Worm (Caenorhabditis elegans): ENCODE results near the gene dct-13.

dct-13 gene

DNA sequence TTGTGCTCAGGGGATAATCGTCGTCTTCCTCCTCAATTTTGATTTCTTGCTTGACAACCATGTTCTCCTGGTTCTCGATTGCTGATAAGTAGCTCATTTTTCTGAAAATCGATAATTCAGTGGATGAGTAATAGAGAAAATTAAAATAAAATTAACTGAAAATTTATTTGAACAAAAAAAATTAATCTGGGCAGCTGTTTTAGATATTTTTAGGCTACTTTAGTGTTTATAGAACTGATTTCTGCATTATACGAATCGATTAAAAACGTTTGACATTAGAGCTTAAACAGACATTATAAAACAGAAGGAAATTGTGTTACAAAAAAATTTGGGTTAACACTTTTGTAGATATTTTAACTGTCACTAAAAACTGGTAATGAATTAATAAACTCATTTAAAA lies 23.3 kb upstream of the dct-13 start, which contains the start of gene athp-3:
athp-3 (minus strand) TSS at position 101 of the 400 bp plus-strand sequence.
- TF ChIP-seq nhr-77 (tag; optimal IDR thresholded peaks at IDR 0.05) (no peak), egl-27 (tag; optimal IDR thresholded peaks at IDR 0.05) (no peak), F13H6.1 (tag; optimal IDR thresholded peaks at IDR 0.05) (no peak), peb-1 (tag; optimal IDR thresholded peaks at IDR 0.05) (no peak), elt-3 (tag; optimal IDR thresholded peaks at IDR 0.05) (no peak), nhr-10 (tag; optimal IDR thresholded peaks at IDR 0.05) (no peak), ztf-11 (tag; optimal IDR thresholded peaks at IDR 0.05) (no peak), nhr-6 (tag; optimal IDR thresholded peaks at IDR 0.05) (no peak), lin-11 (tag; optimal IDR thresholded peaks at IDR 0.05) (no peak), nhr-23 (tag; optimal IDR thresholded peaks at IDR 0.05) (no peak), crh-2 (tag; optimal IDR thresholded peaks at IDR 0.05) (no peak), snpc-4 (tag; optimal IDR thresholded peaks at IDR 0.05) (no peak), nhr-11 (tag; optimal IDR thresholded peaks at IDR 0.05) (no peak), ceh-82 (tag; optimal IDR thresholded peaks at IDR 0.05) (no peak), nhr-129 (tag; optimal IDR thresholded peaks at IDR 0.05) (no peak), nhr-237 (tag; optimal IDR thresholded peaks at IDR 0.05) (no peak), lsy-2 (tag; optimal IDR thresholded peaks at IDR 0.05) (no peak), mdl-1 (tag; optimal IDR thresholded peaks at IDR 0.05) (no peak)

DNA sequence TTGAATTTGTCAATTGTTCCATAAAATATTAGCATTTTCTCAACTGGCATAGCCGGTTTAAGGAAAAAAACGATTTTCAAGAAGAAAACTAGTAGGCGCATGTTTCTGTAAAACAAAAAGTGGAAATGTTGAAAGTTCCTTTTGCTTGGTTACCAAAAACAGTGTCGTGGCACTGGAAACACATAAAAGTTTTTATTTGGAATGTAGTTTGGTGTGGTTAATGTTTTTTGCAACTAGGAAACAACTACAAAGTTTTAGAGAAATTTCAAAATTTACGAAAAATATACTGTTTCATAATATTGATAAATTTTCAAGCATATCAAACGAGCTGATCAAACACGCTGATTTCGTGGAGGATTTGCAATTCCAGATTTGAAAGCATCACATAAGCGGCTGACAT lies 20.8 kb upstream of the dct-13 start, which contains the start of gene clec-195:
clec-195 (minus strand) TSS at position 101 of the 400 bp plus-strand sequence.
- TF ChIP-seq unc-39 (tag; optimal IDR thresholded peaks at IDR 0.05), result no peak
- TF ChIP-seq nhr-10 (tag; optimal IDR thresholded peaks at IDR 0.05), result no peak
- no peak for TF ChIP-seq elt-1 (tag; optimal IDR thresholded peaks at IDR 0.05)
- no peak for TF ChIP-seq nhr-23 (tag; optimal IDR thresholded peaks at IDR 0.05)
- no peak for TF ChIP-seq ama-1 (optimal IDR thresholded peaks at IDR 0.05)
- no peak for TF ChIP-seq nhr-25 (tag; optimal IDR thresholded peaks at IDR 0.05)
- no peak for TF ChIP-seq egl-27 (tag; optimal IDR thresholded peaks at IDR 0.05)
- no peak for TF ChIP-seq sma-9 (GFP tag; optimal IDR thresholded peaks at IDR 0.05)
- TF ChIP-seq sma-9 (tag; optimal IDR thresholded peaks at IDR 0.05), result no peak
- TF ChIP-seq R02D3.7 (tag; optimal IDR thresholded peaks at IDR 0.05), result no peak
- no peak for TF ChIP-seq ztf-11 (tag; optimal IDR thresholded peaks at IDR 0.05)
- no peak for TF ChIP-seq nhr-237 (tag; optimal IDR thresholded peaks at IDR 0.05)
- TF ChIP-seq elt-3 (tag; optimal IDR thresholded peaks at IDR 0.05), result no peak
- TF ChIP-seq nhr-6 (tag; optimal IDR thresholded peaks at IDR 0.05), result no peak
- TF ChIP-seq nhr-129 (tag; optimal IDR thresholded peaks at IDR 0.05), result no peak
- no peak for TF ChIP-seq alr-1 (tag; optimal IDR thresholded peaks at IDR 0.05)
- TF ChIP-seq nhr-12 (tag; optimal IDR thresholded peaks at IDR 0.05), result no peak
- no peak for TF ChIP-seq unc-55 (GFP tag; optimal IDR thresholded peaks at IDR 0.05)
- TF ChIP-seq mbf-1 (tag; optimal IDR thresholded peaks at IDR 0.05), result no peak
- no peak for TF ChIP-seq ceh-82 (tag; optimal IDR thresholded peaks at IDR 0.05)

DNA sequence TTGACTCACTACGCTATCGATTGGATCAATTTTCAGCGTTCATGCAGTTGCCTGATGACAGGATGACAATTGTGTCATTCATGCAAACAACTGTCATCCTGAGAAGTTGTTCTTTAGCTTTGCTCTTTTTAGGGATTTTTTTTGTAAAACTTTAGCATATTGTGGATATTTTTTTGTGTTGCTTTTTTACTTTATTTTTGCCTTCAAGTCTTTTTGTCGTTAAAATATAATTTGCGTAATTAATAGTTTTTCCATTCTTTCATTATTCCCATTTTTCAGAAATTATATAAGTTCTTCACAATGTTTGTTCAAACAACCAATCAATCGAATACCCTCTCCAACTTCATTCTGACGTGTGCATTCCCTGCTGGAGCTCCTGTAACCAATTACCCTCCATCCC lies 15.7 kb upstream of the dct-13 start, which contains the start of gene Y116A8C.20:
Y116A8C.20 (plus strand) TSS at position 301 of the 400 bp plus-strand sequence.
- TF ChIP-seq unc-62 (GFP tag; optimal IDR thresholded peaks at IDR 0.05) (no peak), ama-1 (optimal IDR thresholded peaks at IDR 0.05) (no peak), ceh-16 (tag; optimal IDR thresholded peaks at IDR 0.05) (no peak)

DNA sequence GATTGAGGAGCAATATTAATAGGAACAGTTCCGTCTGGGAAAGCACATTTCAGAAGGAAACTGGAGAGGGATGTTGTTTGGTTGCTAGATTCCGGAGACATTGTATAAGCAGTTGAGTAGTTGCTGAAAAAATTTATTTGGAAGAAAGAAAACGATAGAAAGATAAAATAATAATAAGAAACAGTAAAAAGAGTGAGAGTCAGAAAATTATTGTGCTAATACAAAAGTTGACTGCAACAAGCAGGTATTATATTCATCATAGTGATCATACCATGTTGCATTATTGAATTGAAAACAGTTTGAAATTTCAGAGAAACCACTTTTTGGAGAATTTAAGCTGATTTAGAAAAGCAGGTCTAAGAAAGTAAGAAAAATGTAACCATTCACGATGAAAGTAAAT lies 14.6 kb upstream of the dct-13 start, which contains the start of gene Y116A8C.19:
Y116A8C.19 (minus strand) TSS at position 101 of the 400 bp plus-strand sequence.
- TF ChIP-seq nhr-77 (tag; optimal IDR thresholded peaks at IDR 0.05), result no peak
- TF ChIP-seq nhr-6 (tag; optimal IDR thresholded peaks at IDR 0.05), result no peak
- TF ChIP-seq fos-1 (tag; optimal IDR thresholded peaks at IDR 0.05), result no peak
- TF ChIP-seq alr-1 (tag; optimal IDR thresholded peaks at IDR 0.05), result no peak
- TF ChIP-seq ceh-16 (tag; optimal IDR thresholded peaks at IDR 0.05), result no peak
- TF ChIP-seq nhr-21 (tag; optimal IDR thresholded peaks at IDR 0.05), result no peak
- no peak for TF ChIP-seq lin-39 (tag; optimal IDR thresholded peaks at IDR 0.05)
- TF ChIP-seq aly-2 (tag; optimal IDR thresholded peaks at IDR 0.05), result no peak
- no peak for TF ChIP-seq mbf-1 (tag; optimal IDR thresholded peaks at IDR 0.05)
- no peak for TF ChIP-seq egl-27 (tag; optimal IDR thresholded peaks at IDR 0.05)
- TF ChIP-seq elt-3 (tag; optimal IDR thresholded peaks at IDR 0.05), result no peak
- no peak for TF ChIP-seq ZK546.5 (tag; optimal IDR thresholded peaks at IDR 0.05)
- TF ChIP-seq blmp-1 (tag; optimal IDR thresholded peaks at IDR 0.05; ENCODE audit: insufficient read depth), result no peak
- TF ChIP-seq nhr-10 (tag; optimal IDR thresholded peaks at IDR 0.05), result no peak
